Worm (Caenorhabditis elegans) whole organism, L1 larva: ENCODE measurements around the gene oat-1.

Source experiments
- C04F5.9 ChIP-seq: sonication (generic microtip); optimal IDR thresholded peaks from 2 replicates; lab custom pipeline; 2016; ENCODE audit warnings: missing genetic modification characterization, missing compliant biosample characterization
- blmp-1 ChIP-seq: fragments of 150-350 bp; optimal IDR thresholded peaks from 2 replicates; lab custom pipeline; 2014; ENCODE audit warnings: missing biosample characterization, missing genetic modification characterization
- ceh-82 ChIP-seq, 3 experiments: fragments of 150-350 bp in 1 of 3; sonication (generic microtip) in 2 of 3; optimal IDR thresholded peaks; 2 replicates each; lab custom pipeline; 2014 to 2017; ENCODE audit warnings: missing biosample characterization in 3 of 3, missing genetic modification characterization in 3 of 3
- dpl-1 ChIP-seq, 3 experiments: fragments of 150-350 bp in 2 of 3; sonication (generic microtip) in 1 of 3; optimal IDR thresholded peaks; 2 replicates each; lab custom pipeline; 2014 to 2017; ENCODE audit warnings: missing biosample characterization in 3 of 3, missing genetic modification characterization in 3 of 3, missing genetic modification reagents in 3 of 3
- egl-13 ChIP-seq: sonication (generic microtip); optimal IDR thresholded peaks from 2 replicates; lab custom pipeline; 2016; ENCODE audit warnings: missing genotype, missing genetic modification reagents, missing genetic modification characterization, missing compliant biosample characterization
- elt-3 ChIP-seq, 6 experiments: fragments of 150-350 bp in 1 of 6; sonication (generic microtip); optimal IDR thresholded peaks; 2 replicates each; lab custom pipeline; 2017 to 2018; ENCODE audit warnings: missing biosample characterization in 6 of 6, missing genetic modification characterization in 6 of 6, inconsistent platforms in 1 of 6
- fkh-10 ChIP-seq: sonication (generic microtip); optimal IDR thresholded peaks from 2 replicates; lab custom pipeline; 2017; ENCODE audit warnings: missing biosample characterization, missing genetic modification reagents, missing genetic modification characterization
- lin-13 ChIP-seq: fragments of 150-350 bp; optimal IDR thresholded peaks from 2 replicates; lab custom pipeline; 2014; ENCODE audit warnings: missing biosample characterization, missing genetic modification reagents, missing genetic modification characterization
- lir-3 ChIP-seq: sonication (generic microtip); optimal IDR thresholded peaks from 2 replicates; lab custom pipeline; 2016; ENCODE audit warnings: mild to moderate bottlenecking, missing genetic modification characterization, moderate library complexity, missing compliant biosample characterization; ENCODE audit not compliant: poor library complexity
- nhr-12 ChIP-seq: sonication (generic microtip); optimal IDR thresholded peaks from 2 replicates; lab custom pipeline; 2017; ENCODE audit warnings: missing biosample characterization, missing genetic modification characterization
- pag-3 ChIP-seq: sonication (generic microtip); optimal IDR thresholded peaks from 2 replicates; lab custom pipeline; 2017; ENCODE audit warnings: missing genetic modification characterization, mild to moderate bottlenecking, missing compliant biosample characterization, antibody characterized with exemption, borderline replicate concordance; ENCODE audit not compliant: insufficient read depth
- pqm-1 ChIP-seq: sonication (generic microtip); optimal IDR thresholded peaks from 3 replicates; lab custom pipeline; 2017; ENCODE audit warnings: missing biosample characterization, missing genetic modification characterization
- xbp-1 ChIP-seq: sonication (generic microtip); optimal IDR thresholded peaks from 2 replicates; lab custom pipeline; 2016; ENCODE audit warnings: missing genetic modification characterization, missing compliant biosample characterization
- ztf-11 ChIP-seq, 2 experiments: sonication (generic microtip); optimal IDR thresholded peaks; 2 replicates each; lab custom pipeline; 2016 to 2017; ENCODE audit warnings: missing genetic modification characterization in 2 of 2, missing biosample characterization in 1 of 2, missing compliant biosample characterization in 1 of 2

DNA sequence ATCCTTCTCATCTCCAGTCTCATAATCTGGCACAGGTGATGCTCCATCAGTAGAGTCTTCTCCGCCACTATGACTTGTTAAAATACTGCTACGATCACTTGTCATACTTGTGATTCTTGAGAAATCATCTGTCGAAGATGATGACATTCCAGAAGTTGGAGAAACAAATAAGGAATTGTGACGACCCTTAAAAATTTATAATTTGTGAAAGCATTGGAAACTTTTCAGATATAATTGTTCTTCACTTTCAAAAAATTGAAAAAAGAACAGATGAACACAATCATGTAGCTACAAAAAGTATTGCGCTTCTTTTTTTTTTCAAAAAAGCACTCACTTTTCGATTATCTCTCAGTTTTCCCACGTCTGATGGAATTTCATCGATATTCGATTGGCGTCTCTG lies 33.6 kb upstream of the oat-1 start:
- TF ChIP-seq pqm-1: no peak
- TF ChIP-seq pag-3 (tag; lab: Kevin White, UChicago): no peak
- TF ChIP-seq ztf-11 (tag; optimal IDR thresholded peaks at IDR 0.05; lab: Kevin White, UChicago): no peak
- TF ChIP-seq xbp-1 (tag; lab: Kevin White, UChicago): no peak
- no peak for TF ChIP-seq lin-13 (GFP tag; lab: Kevin White, UChicago)
- no peak for TF ChIP-seq C04F5.9 (tag; lab: Kevin White, UChicago)
- no peak for TF ChIP-seq ceh-82 (tag; optimal IDR thresholded peaks at IDR 0.05; lab: Kevin White, UChicago)
- no peak for TF ChIP-seq elt-3 (tag; optimal IDR thresholded peaks at IDR 0.05; lab: Kevin White, UChicago)
- no peak for TF ChIP-seq nhr-12
- TF ChIP-seq blmp-1 (tag; lab: Kevin White, UChicago): no peak
- no peak for TF ChIP-seq dpl-1 (GFP tag; optimal IDR thresholded peaks at IDR 0.05; lab: Kevin White, UChicago)
- no peak for TF ChIP-seq egl-13
- no peak for TF ChIP-seq fkh-10 (GFP tag; lab: Kevin White, UChicago)
- TF ChIP-seq lir-3 (tag; lab: Kevin White, UChicago): no peak
